Fruit fly (Drosophila melanogaster) whole organism, embryonic: ENCODE data around the gene CG1986.
A peak's percentile ranks its signal among the peaks of the same experiment; 100 is the strongest.

Source experiments
- Awh ChIP-seq: fragments of 200-800 bp; sonication (Bioruptor generic); IDR thresholded peaks from 2 replicates; pipeline ENCODE4, ENCODE4 v1.3.6; 2022; ENCODE audit warnings: missing biosample characterization, missing genetic modification characterization
- CG10366 ChIP-seq: fragments of 200-800 bp; sonication (Bioruptor generic); IDR thresholded peaks from 2 replicates; pipeline ENCODE4 v1.3.6; 2022; ENCODE audit warnings: missing biosample characterization, missing genetic modification characterization
- CG10979 ChIP-seq: fragments of 200-800 bp; sonication (Bioruptor generic); optimal IDR thresholded peaks from 2 replicates; lab custom pipeline; 2018; ENCODE audit warnings: missing biosample characterization, mild to moderate bottlenecking, missing genetic modification characterization, moderate library complexity
- CG12659 ChIP-seq: fragments of 200-800 bp; sonication (Bioruptor generic); optimal IDR thresholded peaks from 3 replicates; lab custom pipeline; 2017; ENCODE audit warnings: mild to moderate bottlenecking, missing biosample characterization, missing genetic modification reagents, missing genetic modification characterization
- CG12744 ChIP-seq: fragments of 200-800 bp; sonication (Bioruptor generic); optimal IDR thresholded peaks from 2 replicates; lab custom pipeline; 2016; ENCODE audit warnings: missing biosample characterization, missing genetic modification characterization
- CG13424 ChIP-seq: fragments of 200-800 bp; sonication (Bioruptor generic); optimal IDR thresholded peaks from 2 replicates; lab custom pipeline; 2019; ENCODE audit warnings: missing biosample characterization, mild to moderate bottlenecking, missing genetic modification characterization, moderate library complexity
- CG14014 ChIP-seq: fragments of 200-800 bp; sonication (Bioruptor generic); IDR thresholded peaks from 2 replicates; pipeline ENCODE4 v1.3.6; 2022; ENCODE audit warnings: missing biosample characterization, missing genetic modification characterization
- CG14710 ChIP-seq: fragments of 200-800 bp; sonication (Bioruptor generic); optimal IDR thresholded peaks from 3 replicates; lab custom pipeline; 2019; ENCODE audit warnings: missing biosample characterization, mild to moderate bottlenecking, missing genetic modification characterization, moderate library complexity
- CG15073 ChIP-seq: fragments of 200-800 bp; sonication (Bioruptor generic); optimal IDR thresholded peaks from 2 replicates; lab custom pipeline; 2016; ENCODE audit warnings: missing biosample characterization, missing genetic modification characterization
- CG15514 ChIP-seq: fragments of 200-800 bp; sonication (Bioruptor generic); optimal IDR thresholded peaks from 3 replicates; lab custom pipeline; 2017; ENCODE audit warnings: missing biosample characterization, missing genetic modification characterization, mild to moderate bottlenecking, moderate library complexity, missing genetic modification reagents
- CG2678 ChIP-seq: fragments of 200-800 bp; sonication (Bioruptor generic); optimal IDR thresholded peaks from 3 replicates; lab custom pipeline; 2019; ENCODE audit warnings: missing biosample characterization, mild to moderate bottlenecking, missing genetic modification characterization, moderate library complexity
- CG2712 ChIP-seq: fragments of 200-800 bp; optimal IDR thresholded peaks from 3 replicates; lab custom pipeline; 2019; ENCODE audit warnings: missing biosample characterization, mild to moderate bottlenecking, missing genetic modification characterization, moderate library complexity
- CG32767 ChIP-seq: fragments of 200-800 bp; sonication (Bioruptor generic); IDR thresholded peaks from 2 replicates; pipeline ENCODE4 v1.3.6; 2022; ENCODE audit warnings: missing biosample characterization, missing genetic modification characterization
- CG32772 ChIP-seq: fragments of 200-800 bp; sonication (Bioruptor generic); IDR thresholded peaks from 2 replicates; pipeline ENCODE4 v1.3.6; 2022; ENCODE audit warnings: missing biosample characterization, missing genetic modification characterization
- CG33557 ChIP-seq: fragments of 200-800 bp; sonication (Bioruptor generic); optimal IDR thresholded peaks from 2 replicates; lab custom pipeline; 2019; ENCODE audit warnings: missing biosample characterization, mild to moderate bottlenecking, missing genetic modification characterization, moderate library complexity
- CG3995 ChIP-seq: fragments of 200-800 bp; sonication (Bioruptor generic); optimal IDR thresholded peaks from 3 replicates; lab custom pipeline; 2016; ENCODE audit warnings: missing biosample characterization, missing genetic modification characterization
- CG4328 ChIP-seq: fragments of 200-800 bp; sonication (Bioruptor generic); optimal IDR thresholded peaks from 3 replicates; lab custom pipeline; 2017; ENCODE audit warnings: missing biosample characterization, missing genetic modification reagents, missing genetic modification characterization
- CG4820 ChIP-seq: fragments of 200-800 bp; sonication (Bioruptor generic); optimal IDR thresholded peaks from 3 replicates; lab custom pipeline; 2016; ENCODE audit warnings: missing biosample characterization, missing genetic modification characterization
- CG6791 ChIP-seq: fragments of 200-800 bp; sonication (Bioruptor generic); IDR thresholded peaks from 3 replicates; pipeline ENCODE4 v1.3.6; 2022; ENCODE audit warnings: missing biosample characterization, missing genetic modification characterization; ENCODE audit not compliant: partially characterized antibody
- CG7987 ChIP-seq: fragments of 200-800 bp; sonication (Bioruptor generic); optimal IDR thresholded peaks from 2 replicates; lab custom pipeline; 2018; ENCODE audit warnings: missing biosample characterization, mild to moderate bottlenecking, missing genetic modification characterization, moderate library complexity
- CG8290 ChIP-seq, 3 experiments: fragments of 200-800 bp; sonication (Bioruptor generic); optimal IDR thresholded peaks; 2 replicates each; lab custom pipeline; 2016 to 2019; ENCODE audit warnings: missing biosample characterization in 3 of 3, missing genetic modification characterization in 3 of 3, mild to moderate bottlenecking in 2 of 3, moderate library complexity in 1 of 3
- CG8388 ChIP-seq: fragments of 200-800 bp; sonication (Bioruptor generic); optimal IDR thresholded peaks from 2 replicates; lab custom pipeline; 2019; ENCODE audit warnings: missing biosample characterization, mild to moderate bottlenecking, missing genetic modification characterization, moderate library complexity
- Dad ChIP-seq: fragments of 200-800 bp; sonication (Bioruptor generic); optimal IDR thresholded peaks from 3 replicates; lab custom pipeline; 2016; ENCODE audit warnings: missing biosample characterization, missing genetic modification characterization
- Dll ChIP-seq: fragments of 200-800 bp; sonication (Bioruptor generic); IDR thresholded peaks from 4 replicates; pipeline ENCODE4 v1.3.6; 2022; ENCODE audit warnings: missing biosample characterization, missing genetic modification characterization; ENCODE audit not compliant: partially characterized antibody
- Dref ChIP-seq: fragments of 200-800 bp; sonication (Bioruptor generic); IDR thresholded peaks from 2 replicates; pipeline ENCODE4 v1.3.6; 2022; ENCODE audit warnings: missing biosample characterization, missing genetic modification characterization
- HLH54F ChIP-seq: fragments of 200-800 bp; sonication (Bioruptor generic); optimal IDR thresholded peaks from 3 replicates; lab custom pipeline; 2016; ENCODE audit warnings: missing biosample characterization, missing genetic modification characterization
- Hand ChIP-seq: fragments of 200-800 bp; sonication (Bioruptor generic); optimal IDR thresholded peaks from 2 replicates; lab custom pipeline; 2017; ENCODE audit warnings: mild to moderate bottlenecking, missing biosample characterization, missing genetic modification reagents, missing genetic modification characterization
- HmgZ ChIP-seq: fragments of 200-800 bp; sonication (Bioruptor generic); optimal IDR thresholded peaks from 2 replicates; lab custom pipeline; 2018; ENCODE audit warnings: missing biosample characterization, mild to moderate bottlenecking, missing genetic modification characterization
- Hmx ChIP-seq: fragments of 200-800 bp; sonication (Bioruptor generic); optimal IDR thresholded peaks from 2 replicates; lab custom pipeline; 2016; ENCODE audit warnings: missing biosample characterization, missing genetic modification characterization
- Hr39 ChIP-seq: fragments of >200 bp; optimal IDR thresholded peaks from 2 replicates; lab custom pipeline; 2017
- Med ChIP-seq: fragments of 200-800 bp; sonication (Bioruptor generic); peaks from one replicate; lab custom pipeline; 2016; ENCODE audit warnings: missing biosample characterization, missing genetic modification characterization, mild to moderate bottlenecking, inconsistent platforms, moderate library complexity
- Myb ChIP-seq: fragments of 200-800 bp; sonication (Bioruptor generic); optimal IDR thresholded peaks from 2 replicates; lab custom pipeline; 2016; ENCODE audit warnings: missing biosample characterization, missing genetic modification characterization
- Nf-YA ChIP-seq: fragments of 200-800 bp; sonication (Bioruptor generic); IDR thresholded peaks from 2 replicates; pipeline ENCODE4 v1.3.6; 2022; ENCODE audit warnings: missing biosample characterization, missing genetic modification characterization
- Poxn ChIP-seq: fragments of 200-800 bp; sonication (Bioruptor generic); IDR thresholded peaks from 2 replicates; pipeline ENCODE4 v1.3.6; 2022; ENCODE audit warnings: missing biosample characterization, missing genetic modification characterization
- Spps ChIP-seq: fragments of 200-800 bp; sonication (Bioruptor generic); optimal IDR thresholded peaks from 2 replicates; lab custom pipeline; 2018; ENCODE audit warnings: missing biosample characterization, mild to moderate bottlenecking, missing genetic modification characterization
- ab ChIP-seq: fragments of 200-800 bp; sonication (Bioruptor generic); optimal IDR thresholded peaks from 2 replicates; lab custom pipeline; 2016; ENCODE audit warnings: missing biosample characterization, missing genetic modification characterization
- caup ChIP-seq: fragments of 200-800 bp; sonication (Bioruptor generic); optimal IDR thresholded peaks from 3 replicates; lab custom pipeline; 2017; ENCODE audit warnings: missing biosample characterization, mild to moderate bottlenecking, missing genetic modification characterization, moderate library complexity; ENCODE audit not compliant: severe bottlenecking
- chm ChIP-seq: fragments of 200-800 bp; sonication (Bioruptor generic); IDR thresholded peaks from 2 replicates; pipeline ENCODE4 v1.3.6; 2022; ENCODE audit warnings: missing biosample characterization, missing genetic modification characterization
- ewg ChIP-seq: fragments of 200-800 bp; sonication (Bioruptor generic); optimal IDR thresholded peaks from 3 replicates; lab custom pipeline; 2017; ENCODE audit warnings: mild to moderate bottlenecking, missing biosample characterization, missing genetic modification reagents, missing genetic modification characterization
- exex ChIP-seq: fragments of 200-800 bp; sonication (Bioruptor generic); optimal IDR thresholded peaks from 4 replicates; lab custom pipeline; 2018; ENCODE audit warnings: missing biosample characterization, mild to moderate bottlenecking, missing genetic modification characterization, moderate library complexity
- fd64A ChIP-seq: fragments of 200-800 bp; sonication (Bioruptor generic); optimal IDR thresholded peaks from 3 replicates; lab custom pipeline; 2018; ENCODE audit warnings: missing biosample characterization, mild to moderate bottlenecking, missing genetic modification characterization
- gem ChIP-seq: fragments of 200-800 bp; sonication (Bioruptor generic); optimal IDR thresholded peaks from 2 replicates; lab custom pipeline; 2019; ENCODE audit warnings: missing biosample characterization, mild to moderate bottlenecking, missing genetic modification characterization, moderate library complexity
- grn ChIP-seq: fragments of 200-800 bp; sonication (Bioruptor generic); optimal IDR thresholded peaks from 3 replicates; lab custom pipeline; 2017; ENCODE audit warnings: missing biosample characterization, missing genetic modification characterization
- hth ChIP-seq: fragments of >200 bp; optimal IDR thresholded peaks from 2 replicates; lab custom pipeline; 2017; ENCODE audit warnings: inconsistent platforms
- onecut ChIP-seq: fragments of 200-800 bp; sonication (Bioruptor generic); IDR thresholded peaks from 2 replicates; pipeline ENCODE4 v1.3.6; 2022; ENCODE audit warnings: missing biosample characterization, missing genetic modification characterization
- prd ChIP-seq, 3 experiments: fragments of >200 bp in 2 of 3; fragments of 200-800 bp in 1 of 3; sonication (Bioruptor generic) in 1 of 3; optimal IDR thresholded peaks in 2 of 3; IDR thresholded peaks in 1 of 3; 2 replicates in 2 of 3; 3 replicates in 1 of 3; pipeline versions ENCODE4 v1.3.6 to Lab custom; 2017 to 2022; ENCODE audit warnings: missing biosample characterization in 1 of 3, missing genetic modification characterization in 1 of 3
- run ChIP-seq: fragments of 200-800 bp; sonication (Bioruptor generic); optimal IDR thresholded peaks from 3 replicates; lab custom pipeline; 2018; ENCODE audit warnings: missing biosample characterization, mild to moderate bottlenecking, missing genetic modification characterization
- salm ChIP-seq: fragments of 200-800 bp; sonication (Bioruptor generic); optimal IDR thresholded peaks from 2 replicates; lab custom pipeline; 2018; ENCODE audit warnings: missing biosample characterization, mild to moderate bottlenecking, missing genetic modification characterization
- seq ChIP-seq: fragments of 200-800 bp; sonication (Bioruptor generic); IDR thresholded peaks from 2 replicates; pipeline ENCODE4 v1.3.6; 2022; ENCODE audit warnings: missing biosample characterization, missing genetic modification characterization
- sug ChIP-seq: fragments of 200-800 bp; optimal IDR thresholded peaks from 2 replicates; lab custom pipeline; 2019; ENCODE audit warnings: missing biosample characterization, mild to moderate bottlenecking, missing genetic modification characterization, moderate library complexity
- vfl ChIP-seq: fragments of 200-800 bp; sonication (Bioruptor generic); optimal IDR thresholded peaks from 2 replicates; lab custom pipeline; 2016; ENCODE audit warnings: missing biosample characterization, missing genetic modification characterization

Gene CG1986

dm6 chrX:9871632-9872031, 39.3 kb downstream of the CG1986 start, which contains the start of gene CG45061 (continued):
- no peak for TF ChIP-seq Spps (tag; lab: Kevin White, UChicago)
- TF ChIP-seq Hand (GFP tag; lab: Kevin White, UChicago), result no peak
- no peak for TF ChIP-seq CG32767
- no peak for TF ChIP-seq onecut (GFP tag; lab: Robert Waterston, UW)
- no peak for TF ChIP-seq Poxn
- peak; percentile 82 for TF ChIP-seq Med
- no peak for TF ChIP-seq CG15073 (GFP tag; lab: Kevin White, UChicago)
- no peak for TF ChIP-seq Awh
- TF ChIP-seq CG4820 (GFP tag; lab: Kevin White, UChicago), result no peak
- TF ChIP-seq CG12659 (GFP tag; lab: Kevin White, UChicago), result no peak
- no peak for TF ChIP-seq CG3995
- TF ChIP-seq Hmx (GFP tag; lab: Kevin White, UChicago), result no peak
- TF ChIP-seq sug (tag; lab: Kevin White, UChicago), result peak; percentile 72
- peak; percentile 29 for TF ChIP-seq HmgZ (tag; lab: Kevin White, UChicago)
- TF ChIP-seq HLH54F (GFP tag; lab: Kevin White, UChicago), result no peak
- TF ChIP-seq prd (optimal IDR thresholded peaks at IDR 0.05; lab: Kevin White, UChicago), result no peak
- TF ChIP-seq prd (GFP tag; IDR thresholded peaks at IDR 0.05; lab: Robert Waterston, UW), result no peak
- TF ChIP-seq gem (tag; lab: Kevin White, UChicago), result no peak
- no peak for TF ChIP-seq CG10979 (tag; lab: Kevin White, UChicago)
- no peak for TF ChIP-seq CG32772 (GFP tag; lab: Robert Waterston, UW)
- peak; percentile 22; the same call in 1 of the 2 replicates for TF ChIP-seq CG14014 (GFP tag; lab: Robert Waterston, UW)
- no peak for TF ChIP-seq run (tag; lab: Kevin White, UChicago)
- TF ChIP-seq Dad, result no peak
- no peak for TF ChIP-seq CG14710 (tag; lab: Kevin White, UChicago)
- peak; percentile 33 for TF ChIP-seq caup (GFP tag; lab: Kevin White, UChicago)
- TF ChIP-seq Nf-YA, result 0 out of 2 replicates have a peak, but pooled peaks have one; percentile 8
- TF ChIP-seq exex (tag; lab: Kevin White, UChicago), result peak; percentile 80
- TF ChIP-seq CG6791, result no peak
- TF ChIP-seq ab (GFP tag; lab: Kevin White, UChicago), result no peak
- TF ChIP-seq CG2712 (tag; lab: Kevin White, UChicago), result no peak
- TF ChIP-seq Dll (GFP tag; lab: Robert Waterston, UW), result no peak
- no peak for TF ChIP-seq Dref (GFP tag; lab: Robert Waterston, UW)
- no peak for TF ChIP-seq CG13424 (tag; lab: Kevin White, UChicago)
- no peak for TF ChIP-seq fd64A
- peak; percentile 56 for TF ChIP-seq grn (GFP tag; lab: Kevin White, UChicago)
- no peak for TF ChIP-seq chm (GFP tag; lab: Robert Waterston, UW)
- TF ChIP-seq CG7987, result no peak
- no peak for TF ChIP-seq hth (lab: Kevin White, UChicago)
- TF ChIP-seq CG33557 (GFP tag; lab: Kevin White, UChicago), result no peak
- no peak for TF ChIP-seq salm (tag; lab: Kevin White, UChicago)
- TF ChIP-seq seq (GFP tag; lab: Robert Waterston, UW), result no peak
- no peak for TF ChIP-seq vfl (GFP tag; lab: Kevin White, UChicago)
- TF ChIP-seq Myb (GFP tag; lab: Kevin White, UChicago), result no peak
- TF ChIP-seq CG8290 (GFP tag; optimal IDR thresholded peaks at IDR 0.05; lab: Kevin White, UChicago), result no peak
- peak in 1 of 2 experiments; percentile 73 for TF ChIP-seq CG8290 (tag; optimal IDR thresholded peaks at IDR 0.05; lab: Kevin White, UChicago)
- no peak for TF ChIP-seq CG8388 (GFP tag; lab: Kevin White, UChicago)
- peak; percentile 93 for TF ChIP-seq CG10366
- TF ChIP-seq ewg (GFP tag; lab: Kevin White, UChicago), result no peak
- no peak for TF ChIP-seq CG12744 (GFP tag; lab: Kevin White, UChicago)
- TF ChIP-seq CG4328 (GFP tag; lab: Kevin White, UChicago), result no peak
- peak; percentile 8 for TF ChIP-seq CG2678 (tag; lab: Kevin White, UChicago)
- TF ChIP-seq Hr39 (lab: Kevin White, UChicago), result no peak
- TF ChIP-seq CG15514 (GFP tag; lab: Kevin White, UChicago), result peak; percentile 14
